Fruit fly (Drosophila melanogaster) whole organism, prepupa: ENCODE data around the gene CG42660.

Experiments used
- CG10631 ChIP-seq: fragments of 200-800 bp; sonication (Bioruptor generic); optimal IDR thresholded peaks from 2 replicates; lab custom pipeline; 2016; ENCODE audit warnings: missing biosample characterization, missing genetic modification characterization
- CG11762 ChIP-seq: fragments of 200-800 bp; sonication (Bioruptor generic); optimal IDR thresholded peaks from 3 replicates; lab custom pipeline; 2016; ENCODE audit warnings: missing biosample characterization, missing genetic modification characterization; ENCODE audit not compliant: insufficient read depth
- CG16779 ChIP-seq: fragments of 200-800 bp; sonication (Bioruptor generic); optimal IDR thresholded peaks from 3 replicates; lab custom pipeline; 2017; ENCODE audit warnings: missing biosample characterization, mild to moderate bottlenecking, missing genetic modification characterization
- CG31627 ChIP-seq: fragments of 200-800 bp; sonication (Bioruptor generic); optimal IDR thresholded peaks from 3 replicates; lab custom pipeline; 2016; ENCODE audit warnings: missing biosample characterization, missing genetic modification characterization
- CG4318 ChIP-seq: fragments of 200-800 bp; sonication (Bioruptor generic); optimal IDR thresholded peaks from 3 replicates; lab custom pipeline; 2017; ENCODE audit warnings: missing biosample characterization, mild to moderate bottlenecking, missing genetic modification characterization
- CG8632 ChIP-seq: fragments of 200-800 bp; sonication (Bioruptor generic); optimal IDR thresholded peaks from 3 replicates; lab custom pipeline; 2016; ENCODE audit warnings: missing biosample characterization, missing genetic modification characterization
- Hr38 ChIP-seq: sonication (Bioruptor generic); optimal IDR thresholded peaks from 2 replicates; lab custom pipeline; 2016; ENCODE audit warnings: missing biosample characterization, missing genetic modification characterization
- Hr39 ChIP-seq: fragments of 200-800 bp; sonication (Bioruptor generic); optimal IDR thresholded peaks from 2 replicates; lab custom pipeline; 2016; ENCODE audit warnings: missing biosample characterization, missing genetic modification characterization
- Sox102F ChIP-seq: fragments of 200-800 bp; sonication (Bioruptor generic); optimal IDR thresholded peaks from 2 replicates; lab custom pipeline; 2016; ENCODE audit warnings: missing biosample characterization, mild to moderate bottlenecking, missing genetic modification characterization
- Sox14 ChIP-seq: fragments of 200-800 bp; sonication (Bioruptor generic); optimal IDR thresholded peaks from 3 replicates; lab custom pipeline; 2016; ENCODE audit warnings: missing biosample characterization, missing genetic modification characterization
- Sox15 ChIP-seq: fragments of 200-800 bp; sonication (Bioruptor generic); optimal IDR thresholded peaks from 3 replicates; lab custom pipeline; 2016; ENCODE audit warnings: missing biosample characterization, missing genetic modification characterization
- dsx ChIP-seq: fragments of 200-800 bp; optimal IDR thresholded peaks from 3 replicates; lab custom pipeline; 2019; ENCODE audit warnings: missing biosample characterization, mild to moderate bottlenecking, missing genetic modification characterization, moderate library complexity; ENCODE audit not compliant: poor library complexity, severe bottlenecking
- salr ChIP-seq, 2 experiments: fragments of 200-800 bp; sonication (Bioruptor generic); optimal IDR thresholded peaks; 3 replicates each; lab custom pipeline; 2016 to 2018; ENCODE audit warnings: missing biosample characterization in 2 of 2, missing genetic modification characterization in 2 of 2, mild to moderate bottlenecking in 1 of 2
- topi ChIP-seq: fragments of 200-800 bp; sonication (Bioruptor generic); optimal IDR thresholded peaks from 3 replicates; lab custom pipeline; 2016; ENCODE audit warnings: missing biosample characterization, missing genetic modification characterization

dm6 chr3L:7422578-7422977 is 42.7 kb upstream of the CG42660 start:
- TF ChIP-seq Hr39, result no peak
- TF ChIP-seq dsx (GFP tag; lab: Kevin White, UChicago), result no peak
- TF ChIP-seq CG8632 (GFP tag; lab: Kevin White, UChicago), result no peak
- TF ChIP-seq Sox15 (GFP tag; lab: Kevin White, UChicago), result no peak
- no peak for TF ChIP-seq Sox102F (GFP tag; lab: Kevin White, UChicago)
- TF ChIP-seq Hr38 (GFP tag; lab: Kevin White, UChicago), result no peak
- TF ChIP-seq CG11762 (GFP tag; lab: Kevin White, UChicago), result no peak
- TF ChIP-seq CG10631 (GFP tag; lab: Kevin White, UChicago), result no peak
- no peak for TF ChIP-seq CG31627 (GFP tag; lab: Kevin White, UChicago)
- no peak for TF ChIP-seq CG16779
- TF ChIP-seq salr (GFP tag; optimal IDR thresholded peaks at IDR 0.05; lab: Kevin White, UChicago), result no peak
- no peak for TF ChIP-seq CG4318 (GFP tag; lab: Kevin White, UChicago)
- TF ChIP-seq topi (GFP tag; lab: Kevin White, UChicago), result no peak
- TF ChIP-seq Sox14 (GFP tag; lab: Kevin White, UChicago), result no peak
